Fruit fly (Drosophila melanogaster) S2 (cell line): ENCODE measurements around the gene CG45073.

ENCODE experiments used
- CG8478 ChIP-seq: fragments of >200 bp; optimal IDR thresholded peaks from 2 replicates; lab custom pipeline; 2018
- CTCF ChIP-seq, 2 experiments: fragments of >200 bp; optimal IDR thresholded peaks; 2 replicates each; lab custom pipeline; 2018

- TF ChIP-seq CTCF (optimal IDR thresholded peaks at IDR 0.05; lab: Kevin White, UChicago) = no peak
- TF ChIP-seq CG8478 (lab: Kevin White, UChicago) = no peak
These were observed 18.0 kb downstream of the CG45073 start for dm6 chr3R:30106562-30106961.
